Fruit fly (Drosophila melanogaster) whole organism, embryonic: ENCODE results near the gene Hand.
A peak's percentile ranks its signal among the peaks of the same experiment; 100 is the strongest.

Experiments used
- CG11504 ChIP-seq: fragments of 200-800 bp; sonication (Bioruptor generic); optimal IDR thresholded peaks from 3 replicates; lab custom pipeline; 2019; ENCODE audit warnings: missing biosample characterization, mild to moderate bottlenecking, missing genetic modification characterization, moderate library complexity
- CG12391 ChIP-seq: fragments of 200-800 bp; sonication (Bioruptor generic); optimal IDR thresholded peaks from 3 replicates; lab custom pipeline; 2018; ENCODE audit warnings: missing biosample characterization, mild to moderate bottlenecking, missing genetic modification characterization, moderate library complexity
- CG14965 ChIP-seq: fragments of 200-800 bp; sonication (Bioruptor generic); optimal IDR thresholded peaks from 2 replicates; lab custom pipeline; 2016; ENCODE audit warnings: missing biosample characterization, missing genetic modification characterization, borderline replicate concordance
- CG17612 ChIP-seq: fragments of 200-800 bp; sonication (Bioruptor generic); IDR thresholded peaks from 2 replicates; pipeline ENCODE4 v1.3.6; 2022; ENCODE audit warnings: missing biosample characterization, missing genetic modification characterization
- CG17912 ChIP-seq: fragments of 200-800 bp; sonication (Bioruptor generic); optimal IDR thresholded peaks from 2 replicates; lab custom pipeline; 2018; ENCODE audit warnings: missing biosample characterization, mild to moderate bottlenecking, missing genetic modification characterization
- CG18011 ChIP-seq: fragments of 200-800 bp; sonication (Bioruptor generic); optimal IDR thresholded peaks from 2 replicates; lab custom pipeline; 2017; ENCODE audit warnings: missing biosample characterization, missing genetic modification characterization, mild to moderate bottlenecking, moderate library complexity, missing genotype
- CG2116 ChIP-seq: fragments of 200-800 bp; sonication (Bioruptor generic); optimal IDR thresholded peaks from 3 replicates; lab custom pipeline; 2018; ENCODE audit warnings: missing biosample characterization, mild to moderate bottlenecking, missing genetic modification characterization
- CG30431 ChIP-seq: fragments of 200-800 bp; sonication (Bioruptor generic); optimal IDR thresholded peaks from 2 replicates; lab custom pipeline; 2017; ENCODE audit warnings: missing biosample characterization, missing genetic modification characterization
- CG32532 ChIP-seq: fragments of 200-800 bp; sonication (Bioruptor generic); IDR thresholded peaks from 2 replicates; pipeline ENCODE4 v1.3.6; 2022; ENCODE audit warnings: missing biosample characterization, missing genetic modification characterization
- CG33213 ChIP-seq: fragments of 200-800 bp; sonication (Bioruptor generic); optimal IDR thresholded peaks from 3 replicates; lab custom pipeline; 2016; ENCODE audit warnings: missing biosample characterization, missing genetic modification characterization
- CG33557 ChIP-seq: fragments of 200-800 bp; sonication (Bioruptor generic); optimal IDR thresholded peaks from 2 replicates; lab custom pipeline; 2019; ENCODE audit warnings: missing biosample characterization, mild to moderate bottlenecking, missing genetic modification characterization, moderate library complexity
- CG3726 ChIP-seq: fragments of 200-800 bp; sonication (Bioruptor generic); IDR thresholded peaks from 3 replicates; pipeline ENCODE4, ENCODE4 v1.3.6; 2022; ENCODE audit warnings: missing biosample characterization, missing genetic modification characterization
- CG4820 ChIP-seq: fragments of 200-800 bp; sonication (Bioruptor generic); optimal IDR thresholded peaks from 3 replicates; lab custom pipeline; 2016; ENCODE audit warnings: missing biosample characterization, missing genetic modification characterization
- CG7745 ChIP-seq: fragments of 200-800 bp; sonication (Bioruptor generic); optimal IDR thresholded peaks from 2 replicates; lab custom pipeline; 2018; ENCODE audit warnings: missing biosample characterization, mild to moderate bottlenecking, missing genetic modification characterization, moderate library complexity
- CG7786 ChIP-seq: fragments of 200-800 bp; sonication (Bioruptor generic); optimal IDR thresholded peaks from 2 replicates; lab custom pipeline; 2016; ENCODE audit warnings: missing biosample characterization, missing genetic modification characterization
- CG8388 ChIP-seq: fragments of 200-800 bp; sonication (Bioruptor generic); optimal IDR thresholded peaks from 2 replicates; lab custom pipeline; 2019; ENCODE audit warnings: missing biosample characterization, mild to moderate bottlenecking, missing genetic modification characterization, moderate library complexity
- CG9817 ChIP-seq: fragments of 200-800 bp; sonication (Bioruptor generic); optimal IDR thresholded peaks from 2 replicates; lab custom pipeline; 2018; ENCODE audit warnings: missing biosample characterization, mild to moderate bottlenecking, missing genetic modification characterization, moderate library complexity
- Dad ChIP-seq: fragments of 200-800 bp; sonication (Bioruptor generic); optimal IDR thresholded peaks from 3 replicates; lab custom pipeline; 2016; ENCODE audit warnings: missing biosample characterization, missing genetic modification characterization
- Drgx ChIP-seq: fragments of 200-800 bp; sonication (Bioruptor generic); IDR thresholded peaks from 2 replicates; pipeline ENCODE4 v1.3.6; 2022; ENCODE audit warnings: missing biosample characterization, missing genetic modification characterization
- GATAe ChIP-seq: fragments of 200-800 bp; sonication (Bioruptor generic); conservative IDR thresholded peaks from 2 replicates; pipeline ENCODE4 v1.3.6; 2022; ENCODE audit warnings: missing biosample characterization, missing genetic modification characterization
- HLH54F ChIP-seq: fragments of 200-800 bp; sonication (Bioruptor generic); optimal IDR thresholded peaks from 3 replicates; lab custom pipeline; 2016; ENCODE audit warnings: missing biosample characterization, missing genetic modification characterization
- Nf-YA ChIP-seq: fragments of 200-800 bp; sonication (Bioruptor generic); IDR thresholded peaks from 2 replicates; pipeline ENCODE4 v1.3.6; 2022; ENCODE audit warnings: missing biosample characterization, missing genetic modification characterization
- Oli ChIP-seq: fragments of 200-800 bp; sonication (Bioruptor generic); optimal IDR thresholded peaks from 2 replicates; lab custom pipeline; 2018; ENCODE audit warnings: missing biosample characterization, mild to moderate bottlenecking, missing genetic modification characterization, moderate library complexity
- Ptx1 ChIP-seq: fragments of 200-800 bp; sonication (Bioruptor generic); IDR thresholded peaks from 2 replicates; pipeline ENCODE4 v1.3.6; 2022; ENCODE audit warnings: missing biosample characterization, missing genetic modification characterization
- Sry-β ChIP-seq: fragments of 200-800 bp; sonication (Bioruptor generic); optimal IDR thresholded peaks from 2 replicates; lab custom pipeline; 2018; ENCODE audit warnings: missing biosample characterization, mild to moderate bottlenecking, missing genetic modification characterization, moderate library complexity
- Trl ChIP-seq, 3 experiments: fragments of >200 bp in 2 of 3; fragments of 200-800 bp in 1 of 3; sonication (Bioruptor generic) in 1 of 3; optimal IDR thresholded peaks; 2 replicates in 1 of 3; 3 replicates in 2 of 3; lab custom pipeline; 2016 to 2017; ENCODE audit warnings: missing biosample characterization in 1 of 3, missing genetic modification characterization in 1 of 3
- Vsx1 ChIP-seq: fragments of 200-800 bp; sonication (Bioruptor generic); optimal IDR thresholded peaks from 2 replicates; lab custom pipeline; 2017; ENCODE audit warnings: missing biosample characterization, mild to moderate bottlenecking, missing genetic modification characterization, missing genetic modification reagents
- ac ChIP-seq: fragments of 200-800 bp; sonication (Bioruptor generic); optimal IDR thresholded peaks from 3 replicates; lab custom pipeline; 2017; ENCODE audit warnings: missing biosample characterization, mild to moderate bottlenecking, missing genetic modification characterization
- ash1 ChIP-seq: fragments of 200-800 bp; sonication (Bioruptor generic); optimal IDR thresholded peaks from 2 replicates; lab custom pipeline; 2018; ENCODE audit warnings: missing biosample characterization, mild to moderate bottlenecking, missing genetic modification characterization
- ato ChIP-seq: fragments of 200-800 bp; sonication (Bioruptor generic); IDR thresholded peaks from 2 replicates; pipeline ENCODE4 v1.3.6; 2022; ENCODE audit warnings: missing biosample characterization, missing genetic modification characterization; ENCODE audit not compliant: partially characterized antibody
- dmrt11E ChIP-seq: fragments of 200-800 bp; sonication (Bioruptor generic); optimal IDR thresholded peaks from 3 replicates; lab custom pipeline; 2018; ENCODE audit warnings: missing biosample characterization, mild to moderate bottlenecking, missing genetic modification characterization, moderate library complexity
- dmrt99B ChIP-seq: fragments of 200-800 bp; sonication (Bioruptor generic); optimal IDR thresholded peaks from 2 replicates; lab custom pipeline; 2018; ENCODE audit warnings: missing biosample characterization, mild to moderate bottlenecking, missing genetic modification characterization, moderate library complexity
- dpn ChIP-seq, 2 experiments: fragments of 200-800 bp; sonication (Bioruptor generic); optimal IDR thresholded peaks; 3 replicates each; lab custom pipeline; 2016; ENCODE audit warnings: missing biosample characterization in 2 of 2, missing genetic modification characterization in 2 of 2
- fd96Cb ChIP-seq: fragments of 200-800 bp; sonication (Bioruptor generic); optimal IDR thresholded peaks from 2 replicates; lab custom pipeline; 2018; ENCODE audit warnings: missing biosample characterization, mild to moderate bottlenecking, missing genetic modification characterization, moderate library complexity
- hkb ChIP-seq, 2 experiments: fragments of 200-800 bp in 1 of 2; fragments of >200 bp in 1 of 2; sonication (Bioruptor generic) in 1 of 2; IDR thresholded peaks in 1 of 2; optimal IDR thresholded peaks in 1 of 2; 2 replicates each; pipeline versions ENCODE4 v1.3.6 to Lab custom; 2017 to 2022; ENCODE audit warnings: missing biosample characterization in 1 of 2, missing genetic modification characterization in 1 of 2
- kay ChIP-seq: fragments of 200-800 bp; sonication (Bioruptor generic); optimal IDR thresholded peaks from 2 replicates; lab custom pipeline; 2016; ENCODE audit warnings: missing biosample characterization, missing genetic modification characterization
- klu ChIP-seq: fragments of 200-800 bp; sonication (Bioruptor generic); IDR thresholded peaks from 2 replicates; pipeline ENCODE4 v1.3.6; 2022; ENCODE audit warnings: missing biosample characterization, missing genetic modification characterization
- lbe ChIP-seq: fragments of 200-800 bp; sonication (Bioruptor generic); optimal IDR thresholded peaks from 2 replicates; lab custom pipeline; 2016; ENCODE audit warnings: missing biosample characterization, mild to moderate bottlenecking, missing genetic modification characterization
- nmo ChIP-seq: fragments of 200-800 bp; sonication (Bioruptor generic); optimal IDR thresholded peaks from 2 replicates; lab custom pipeline; 2018; ENCODE audit warnings: missing biosample characterization, mild to moderate bottlenecking, missing genetic modification characterization, moderate library complexity
- odd ChIP-seq: fragments of 200-800 bp; sonication (Bioruptor generic); optimal IDR thresholded peaks from 2 replicates; lab custom pipeline; 2017; ENCODE audit warnings: missing biosample characterization, mild to moderate bottlenecking, missing genetic modification characterization
- row ChIP-seq: fragments of 200-800 bp; sonication (Bioruptor generic); IDR thresholded peaks from 3 replicates; pipeline ENCODE4 v1.3.6; 2022; ENCODE audit warnings: missing biosample characterization, missing genetic modification characterization
- sim ChIP-seq: fragments of 200-800 bp; sonication (Bioruptor generic); IDR thresholded peaks from 2 replicates; pipeline ENCODE4 v1.3.6; 2022; ENCODE audit warnings: missing biosample characterization, missing genetic modification characterization
- slp2 ChIP-seq: fragments of 200-800 bp; sonication (Bioruptor generic); optimal IDR thresholded peaks from 2 replicates; lab custom pipeline; 2016; ENCODE audit warnings: missing biosample characterization, missing genetic modification characterization
- so ChIP-seq: fragments of 200-800 bp; sonication (Bioruptor generic); IDR thresholded peaks from 3 replicates; pipeline ENCODE4 v1.3.6; 2022; ENCODE audit warnings: missing biosample characterization, missing genetic modification characterization
- trh ChIP-seq: fragments of 200-800 bp; sonication (Bioruptor generic); optimal IDR thresholded peaks from 2 replicates; lab custom pipeline; 2016; ENCODE audit warnings: missing biosample characterization, missing genetic modification characterization
- yki ChIP-seq: fragments of >200 bp; optimal IDR thresholded peaks from 3 replicates; lab custom pipeline; 2018
- z ChIP-seq: fragments of 200-800 bp; sonication (Bioruptor generic); IDR thresholded peaks from 3 replicates; pipeline ENCODE4 v1.3.6; 2022; ENCODE audit warnings: missing biosample characterization, missing genetic modification characterization
- zen ChIP-seq: fragments of 200-800 bp; sonication (Bioruptor generic); optimal IDR thresholded peaks from 3 replicates; lab custom pipeline; 2018; ENCODE audit warnings: missing biosample characterization, mild to moderate bottlenecking, missing genetic modification characterization, moderate library complexity
- zen2 ChIP-seq: fragments of 200-800 bp; sonication (Bioruptor generic); IDR thresholded peaks from 3 replicates; pipeline ENCODE4 v1.3.6; 2022; ENCODE audit warnings: missing biosample characterization, missing genetic modification characterization; ENCODE audit not compliant: partially characterized antibody
- zf30C ChIP-seq: fragments of 200-800 bp; sonication (Bioruptor generic); optimal IDR thresholded peaks from 3 replicates; lab custom pipeline; 2018; ENCODE audit warnings: missing biosample characterization, mild to moderate bottlenecking, missing genetic modification characterization

Hand gene

dm6 chr2L:10292066-10292560 is 3.1 kb downstream of the Hand start, which contains the start of gene Ufd4 (continued):
- no peak for TF ChIP-seq kay (GFP tag; lab: Kevin White, UChicago)
- TF ChIP-seq CG9817, result no peak
- TF ChIP-seq CG30431 (GFP tag; lab: Kevin White, UChicago), result no peak
- TF ChIP-seq zen2, result no peak; the same call in 2 of the 3 replicates
- no peak for TF ChIP-seq ash1 (GFP tag; lab: Kevin White, UChicago)
- peak; percentile 15 for TF ChIP-seq Sry-β (GFP tag; lab: Kevin White, UChicago)
- TF ChIP-seq CG14965 (GFP tag; lab: Kevin White, UChicago), result no peak
- no peak for TF ChIP-seq odd (GFP tag; lab: Kevin White, UChicago)
- TF ChIP-seq CG3726 (GFP tag; lab: Robert Waterston, UW), result no peak
- TF ChIP-seq fd96Cb, result peak; percentile 56
- peak; percentile 45 for TF ChIP-seq slp2 (GFP tag; lab: Kevin White, UChicago)
- TF ChIP-seq CG8388, result peak; percentile 49
- peak; percentile 54; the same call in 1 of the 2 replicates for TF ChIP-seq sim (GFP tag; lab: Robert Waterston, UW)
- TF ChIP-seq CG7745, result peak; percentile 7
- no peak for TF ChIP-seq hkb (optimal IDR thresholded peaks at IDR 0.05; lab: Kevin White, UChicago)
- peak; percentile 84 for TF ChIP-seq hkb (GFP tag; IDR thresholded peaks at IDR 0.05; lab: Robert Waterston, UW)
- TF ChIP-seq CG33213, result no peak
- TF ChIP-seq CG17912 (GFP tag; lab: Kevin White, UChicago), result no peak
- peak; percentile 63 for TF ChIP-seq HLH54F
- peak; percentile 23 for TF ChIP-seq CG7786 (GFP tag; lab: Kevin White, UChicago)
- no peak for TF ChIP-seq lbe
- no peak for TF ChIP-seq Vsx1 (GFP tag; lab: Kevin White, UChicago)
- TF ChIP-seq ac (GFP tag; lab: Kevin White, UChicago), result no peak
- no peak for TF ChIP-seq CG17612
- TF ChIP-seq zf30C (GFP tag; lab: Kevin White, UChicago), result no peak
- TF ChIP-seq Nf-YA (GFP tag; lab: Robert Waterston, UW), result peak; percentile 44; the same call in 1 of the 2 replicates
- no peak for TF ChIP-seq Oli (tag; lab: Kevin White, UChicago)
- TF ChIP-seq row (GFP tag; lab: Robert Waterston, UW), result peak; percentile 81
- TF ChIP-seq yki (lab: Kevin White, UChicago), result no peak
- no peak for TF ChIP-seq CG11504 (tag; lab: Kevin White, UChicago)
- TF ChIP-seq CG33557 (GFP tag; lab: Kevin White, UChicago), result no peak
- TF ChIP-seq dmrt11E (tag; lab: Kevin White, UChicago), result peak; percentile 62
- peak; percentile 59 for TF ChIP-seq CG4820 (GFP tag; lab: Kevin White, UChicago)
- no peak for TF ChIP-seq klu (GFP tag; lab: Robert Waterston, UW)
- TF ChIP-seq CG18011 (GFP tag; lab: Kevin White, UChicago), result peak; percentile 19
- TF ChIP-seq Trl (optimal IDR thresholded peaks at IDR 0.05; lab: Kevin White, UChicago), result no peak
- TF ChIP-seq Trl (GFP tag; optimal IDR thresholded peaks at IDR 0.05; lab: Kevin White, UChicago), result peak; percentile 69
- no peak; the same call in 1 of the 2 replicates for TF ChIP-seq ato (GFP tag; lab: Robert Waterston, UW)
- peak; percentile 43 for TF ChIP-seq CG2116 (GFP tag; lab: Kevin White, UChicago)
- peak; percentile 82 for TF ChIP-seq CG12391
- TF ChIP-seq Ptx1 (GFP tag; lab: Robert Waterston, UW), result no peak
- no peak for TF ChIP-seq zen (tag; lab: Kevin White, UChicago)
- no peak for TF ChIP-seq z (GFP tag; lab: Robert Waterston, UW)
- TF ChIP-seq so (GFP tag; lab: Robert Waterston, UW), result no peak; the same call in 2 of the 3 replicates
- peak; percentile 66 to 76 for TF ChIP-seq dpn (GFP tag; optimal IDR thresholded peaks at IDR 0.05; lab: Kevin White, UChicago)
- TF ChIP-seq Dad, result peak; percentile 54
- no peak for TF ChIP-seq GATAe (GFP tag; lab: Robert Waterston, UW)
- no peak; the same call in 1 of the 2 replicates for TF ChIP-seq CG32532 (GFP tag; lab: Robert Waterston, UW)
- no peak for TF ChIP-seq dmrt99B
- TF ChIP-seq Drgx, result no peak
- peak; percentile 75 for TF ChIP-seq nmo (GFP tag; lab: Kevin White, UChicago)
- TF ChIP-seq trh, result no peak
